Fruit fly (Drosophila melanogaster): ENCODE data around the gene CG4962.

Gene CG4962

DNA sequence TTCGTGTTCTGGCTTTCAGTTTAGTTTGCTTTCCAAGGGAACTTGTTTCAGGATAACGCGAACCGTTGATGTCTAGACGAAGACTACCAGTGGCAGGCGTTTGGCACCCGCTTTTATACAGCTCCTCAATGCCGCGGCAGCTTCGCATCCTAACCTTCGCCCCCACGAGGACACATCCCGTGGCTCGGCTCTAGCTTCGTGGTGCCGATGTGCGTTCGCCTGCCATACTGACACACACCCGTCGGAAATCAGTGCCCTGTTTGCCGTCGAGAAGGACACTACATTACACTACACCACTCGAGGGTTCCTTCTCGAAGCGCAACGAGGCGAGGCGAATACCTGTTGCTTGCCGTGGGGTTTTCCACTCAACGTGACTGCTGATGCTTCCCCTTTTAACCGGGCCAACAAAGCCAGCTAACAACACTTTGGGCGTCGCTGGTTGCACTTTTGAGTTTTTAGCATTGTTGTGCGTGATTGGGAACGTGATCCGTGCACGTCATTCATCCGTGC lies 38.2 kb downstream of the CG4962 start, which contains the start of gene CG13054:
Gene CG13054 (minus strand): TSS at position 74 of the 510 bp plus-strand sequence.
- TF ChIP-seq CG17801 (GFP tag; optimal IDR thresholded peaks at IDR 0.05; ENCODE audit: partially characterized antibody), result no peak

DNA sequence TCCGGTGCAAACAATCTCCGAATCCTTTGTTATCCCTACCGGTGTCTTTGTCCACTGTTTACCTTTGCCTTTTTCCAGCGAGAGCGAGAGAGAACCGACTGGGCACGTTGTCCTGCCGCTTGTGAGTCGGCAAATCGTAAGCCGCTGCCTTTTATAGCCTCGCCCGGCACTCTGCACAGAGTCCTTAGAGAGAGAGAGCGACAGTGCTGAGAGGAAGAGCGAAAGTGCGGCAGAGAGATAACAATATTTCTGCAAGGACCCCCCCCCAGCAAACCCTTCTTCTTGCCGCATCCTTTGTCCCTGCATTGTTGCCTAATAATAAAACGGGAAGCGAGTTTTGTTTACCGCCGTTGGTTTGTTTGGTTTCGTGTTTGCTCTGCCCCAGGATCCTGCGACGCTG lies 43.1 kb downstream of the CG4962 start, which contains the start of gene CG13055:
Gene CG13055 (minus strand): TSS at position 101 of the 400 bp plus-strand sequence.
- no peak for TF ChIP-seq CG17801 (GFP tag; optimal IDR thresholded peaks at IDR 0.05; ENCODE audit: partially characterized antibody)
